Worm (Caenorhabditis elegans) whole organism, late embryonic: ENCODE results near the gene C45H4.18.

Experiments used
- C38D4.7 ChIP-seq: fragments of 200-800 bp; sonication (Bioruptor generic); optimal IDR thresholded peaks from 2 replicates; lab custom pipeline; 2018; ENCODE audit warnings: mild to moderate bottlenecking, missing genetic modification characterization, moderate library complexity, missing compliant biosample characterization
- K02D7.2 ChIP-seq: sonication (generic microtip); optimal IDR thresholded peaks from 2 replicates; lab custom pipeline; 2017; ENCODE audit warnings: mild to moderate bottlenecking, missing genetic modification characterization, missing compliant biosample characterization
- K09A11.1 ChIP-seq: sonication (generic microtip); optimal IDR thresholded peaks from 2 replicates; lab custom pipeline; 2017; ENCODE audit warnings: antibody characterized with exemption, mild to moderate bottlenecking, missing genetic modification characterization, missing compliant biosample characterization; ENCODE audit not compliant: insufficient read depth
- T23F11.4 ChIP-seq: fragments of 200-800 bp; sonication (Bioruptor generic); optimal IDR thresholded peaks from 2 replicates; lab custom pipeline; 2018; ENCODE audit warnings: mild to moderate bottlenecking, missing genetic modification characterization, missing compliant biosample characterization
- Y22D7AL.16 ChIP-seq: sonication (generic microtip); optimal IDR thresholded peaks from 2 replicates; lab custom pipeline; 2016; ENCODE audit warnings: missing genetic modification characterization, missing compliant biosample characterization
- ahr-1 ChIP-seq: sonication (generic microtip); optimal IDR thresholded peaks from 2 replicates; lab custom pipeline; 2016; ENCODE audit warnings: missing genetic modification characterization, missing compliant biosample characterization
- ama-1 ChIP-seq: fragments of 150-350 bp; optimal IDR thresholded peaks from 2 replicates; lab custom pipeline; 2014
- ceh-14 ChIP-seq: sonication (generic microtip); optimal IDR thresholded peaks from 2 replicates; lab custom pipeline; 2016; ENCODE audit warnings: missing genotype, missing genetic modification characterization, missing compliant biosample characterization
- ceh-24 ChIP-seq: sonication (generic microtip); optimal IDR thresholded peaks from 2 replicates; lab custom pipeline; 2016; ENCODE audit warnings: mild to moderate bottlenecking, missing genetic modification characterization, missing compliant biosample characterization
- ceh-31 ChIP-seq: sonication (generic microtip); optimal IDR thresholded peaks from 2 replicates; lab custom pipeline; 2016; ENCODE audit warnings: missing genetic modification characterization, missing compliant biosample characterization
- ceh-34 ChIP-seq: sonication (generic microtip); optimal IDR thresholded peaks from 2 replicates; lab custom pipeline; 2016; ENCODE audit warnings: mild to moderate bottlenecking, missing genetic modification characterization, missing compliant biosample characterization
- ceh-48 ChIP-seq: sonication (generic microtip); optimal IDR thresholded peaks from 2 replicates; lab custom pipeline; 2016; ENCODE audit warnings: missing genetic modification characterization, inconsistent platforms, missing compliant biosample characterization
- ceh-6 ChIP-seq: fragments of 200-800 bp; sonication (Bioruptor generic); optimal IDR thresholded peaks from 2 replicates; lab custom pipeline; 2018; ENCODE audit warnings: mild to moderate bottlenecking, missing genetic modification characterization, missing compliant biosample characterization
- ceh-9 ChIP-seq: sonication (generic microtip); optimal IDR thresholded peaks from 2 replicates; lab custom pipeline; 2016; ENCODE audit warnings: mild to moderate bottlenecking, missing genetic modification characterization, inconsistent platforms, missing compliant biosample characterization
- dmd-4 ChIP-seq: sonication (generic microtip); optimal IDR thresholded peaks from 2 replicates; lab custom pipeline; 2016; ENCODE audit warnings: borderline replicate concordance, missing genetic modification characterization, missing compliant biosample characterization
- dve-1 ChIP-seq: sonication (generic microtip); optimal IDR thresholded peaks from 2 replicates; lab custom pipeline; 2017; ENCODE audit warnings: antibody characterized with exemption, mild to moderate bottlenecking, missing genetic modification characterization, missing compliant biosample characterization
- elt-4 ChIP-seq: sonication (generic microtip); optimal IDR thresholded peaks from 2 replicates; lab custom pipeline; 2016; ENCODE audit warnings: missing genetic modification characterization, missing compliant biosample characterization
- fkh-10 ChIP-seq: fragments of 150-350 bp; optimal IDR thresholded peaks from 2 replicates; lab custom pipeline; 2014; ENCODE audit warnings: missing biosample characterization, missing genetic modification reagents, missing genetic modification characterization
- fkh-6 ChIP-seq: sonication (generic microtip); optimal IDR thresholded peaks from 2 replicates; lab custom pipeline; 2016; ENCODE audit warnings: missing genetic modification characterization, missing compliant biosample characterization
- hlh-13 ChIP-seq: fragments of 200-800 bp; sonication (Bioruptor generic); optimal IDR thresholded peaks from 2 replicates; lab custom pipeline; 2018; ENCODE audit warnings: mild to moderate bottlenecking, missing genetic modification characterization, missing compliant biosample characterization
- hlh-8 ChIP-seq: sonication (generic microtip); optimal IDR thresholded peaks from 2 replicates; lab custom pipeline; 2016; ENCODE audit warnings: missing genotype, missing genetic modification characterization, missing compliant biosample characterization
- madf-2 ChIP-seq: sonication (generic microtip); optimal IDR thresholded peaks from 2 replicates; lab custom pipeline; 2017; ENCODE audit warnings: missing genetic modification characterization, missing compliant biosample characterization
- nfya-1 ChIP-seq: sonication (generic microtip); optimal IDR thresholded peaks from 2 replicates; lab custom pipeline; 2017; ENCODE audit warnings: missing genetic modification characterization, mild to moderate bottlenecking, missing compliant biosample characterization, antibody characterized with exemption, moderate library complexity
- nhr-11 ChIP-seq: fragments of 150-350 bp; optimal IDR thresholded peaks from 2 replicates; lab custom pipeline; 2014; ENCODE audit warnings: missing biosample characterization, missing genetic modification characterization
- nhr-232 ChIP-seq: sonication (generic microtip); optimal IDR thresholded peaks from 2 replicates; lab custom pipeline; 2016; ENCODE audit warnings: missing genetic modification characterization, missing compliant biosample characterization
- npax-4 ChIP-seq: sonication (generic microtip); optimal IDR thresholded peaks from 2 replicates; lab custom pipeline; 2016; ENCODE audit warnings: missing genetic modification characterization, missing compliant biosample characterization
- pha-4 ChIP-seq: fragments of 150-350 bp; optimal IDR thresholded peaks from 2 replicates; lab custom pipeline; 2018; ENCODE audit warnings: missing biosample characterization, missing genetic modification reagents, missing genetic modification characterization
- pqm-1 ChIP-seq: sonication (generic microtip); optimal IDR thresholded peaks from 2 replicates; lab custom pipeline; 2016; ENCODE audit warnings: missing genetic modification characterization, missing compliant biosample characterization
- pros-1 ChIP-seq: fragments of 150-350 bp; optimal IDR thresholded peaks from 2 replicates; lab custom pipeline; 2014; ENCODE audit warnings: missing biosample characterization, missing genetic modification reagents, missing genetic modification characterization
- sox-2 ChIP-seq: fragments of 200-800 bp; sonication (Bioruptor generic); IDR thresholded peaks from 2 replicates; pipeline ENCODE4 v1.3.6; 2022; ENCODE audit warnings: missing genetic modification reagents, missing genetic modification characterization, missing compliant biosample characterization
- sox-4 ChIP-seq: sonication (generic microtip); optimal IDR thresholded peaks from 2 replicates; lab custom pipeline; 2017; ENCODE audit warnings: mild to moderate bottlenecking, missing genetic modification characterization, inconsistent platforms, missing compliant biosample characterization
- syd-9 ChIP-seq: sonication (generic microtip); optimal IDR thresholded peaks from 2 replicates; lab custom pipeline; 2016; ENCODE audit warnings: mild to moderate bottlenecking, missing genetic modification characterization, moderate library complexity, missing compliant biosample characterization
- tbx-2 ChIP-seq: sonication (generic microtip); optimal IDR thresholded peaks from 2 replicates; lab custom pipeline; 2016; ENCODE audit warnings: missing genetic modification characterization, missing compliant biosample characterization
- tbx-7 ChIP-seq: sonication (generic microtip); optimal IDR thresholded peaks from 2 replicates; lab custom pipeline; 2016; ENCODE audit warnings: missing genotype, missing genetic modification characterization, missing compliant biosample characterization
- ttx-3 ChIP-seq: sonication (generic microtip); optimal IDR thresholded peaks from 2 replicates; lab custom pipeline; 2016; ENCODE audit warnings: missing genetic modification reagents, missing genetic modification characterization, missing compliant biosample characterization
- unc-3 ChIP-seq, 2 experiments: fragments of 200-800 bp in 1 of 2; sonication (Bioruptor generic) in 1 of 2; sonication (generic microtip) in 1 of 2; conservative IDR thresholded peaks in 1 of 2; optimal IDR thresholded peaks in 1 of 2; 2 replicates each; pipeline versions ENCODE4 v1.3.6 to Lab custom; 2016 to 2022; ENCODE audit warnings: missing compliant biosample characterization in 2 of 2, missing genetic modification characterization in 2 of 2, missing genetic modification reagents in 1 of 2
- unc-42 ChIP-seq: sonication (generic microtip); optimal IDR thresholded peaks from 2 replicates; lab custom pipeline; 2016; ENCODE audit warnings: missing genotype, missing genetic modification characterization, missing compliant biosample characterization
- unc-86 ChIP-seq: sonication (generic microtip); optimal IDR thresholded peaks from 2 replicates; lab custom pipeline; 2016; ENCODE audit warnings: missing genetic modification characterization, missing compliant biosample characterization

C45H4.18 gene

DNA sequence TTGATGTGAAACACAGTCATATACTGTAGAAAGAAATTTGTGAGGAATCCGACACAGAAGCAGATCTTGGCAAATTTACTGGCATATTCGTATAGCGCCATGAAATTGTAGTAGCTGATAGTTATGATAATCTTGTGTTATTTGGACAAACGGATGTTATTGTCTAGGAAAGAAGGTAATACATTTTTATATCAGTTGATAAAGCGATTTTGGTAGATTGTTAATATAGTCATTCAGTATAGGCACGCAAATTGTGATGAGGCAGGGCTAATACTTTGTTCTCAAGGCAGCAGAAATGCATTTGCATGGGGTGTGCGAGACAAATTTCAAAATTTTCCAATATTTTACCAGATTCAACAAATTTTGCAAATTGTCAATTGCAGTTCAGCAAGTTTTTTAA lies 29.3 kb upstream of the C45H4.18 start, which contains the start of gene str-52:
Gene str-52, minus strand, starts transcription at position 101 of the 400 bp plus-strand sequence.
- TF ChIP-seq dve-1 (tag; lab: Kevin White, UChicago), result no peak
- no peak for TF ChIP-seq unc-42 (tag; lab: Kevin White, UChicago)
- no peak for TF ChIP-seq ceh-24 (tag; lab: Kevin White, UChicago)
- no peak for TF ChIP-seq unc-86 (tag; lab: Kevin White, UChicago)
- TF ChIP-seq ama-1 (lab: Kevin White, UChicago), result no peak
- no peak for TF ChIP-seq nfya-1
- no peak for TF ChIP-seq pqm-1 (tag; lab: Kevin White, UChicago)
- TF ChIP-seq dmd-4 (tag; lab: Kevin White, UChicago), result no peak

DNA sequence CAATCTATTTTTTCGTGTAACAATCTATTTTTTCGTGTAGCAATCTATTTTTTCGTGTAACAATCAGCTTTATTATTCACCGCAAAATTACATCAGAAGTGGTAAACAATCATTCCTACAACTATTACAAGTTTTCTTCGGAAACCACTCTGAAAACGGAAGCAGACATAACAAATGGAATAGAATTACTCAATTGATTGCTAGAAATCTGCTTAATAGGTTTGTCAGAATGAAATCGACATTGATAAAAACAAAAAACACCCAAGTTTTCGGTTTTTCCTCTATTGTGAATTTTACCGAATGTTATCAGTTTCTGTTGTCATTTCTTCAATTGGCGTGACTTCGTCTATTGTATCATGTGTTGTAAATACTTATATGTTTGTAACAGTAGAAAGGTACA lies 28.5 kb upstream of the C45H4.18 start, which contains the start of gene srbc-20:
Gene srbc-20, plus strand, starts transcription at position 301 of the 400 bp plus-strand sequence.
- TF ChIP-seq fkh-6 (tag; lab: Kevin White, UChicago), result no peak
- no peak for TF ChIP-seq elt-4 (tag; lab: Kevin White, UChicago)
- no peak for TF ChIP-seq ttx-3 (tag; lab: Kevin White, UChicago)
- TF ChIP-seq ceh-31, result no peak
- no peak for TF ChIP-seq madf-2 (tag; lab: Kevin White, UChicago)
- no peak for TF ChIP-seq ceh-6 (GFP tag; lab: Kevin White, UChicago)
- TF ChIP-seq K09A11.1 (tag; lab: Kevin White, UChicago), result no peak
- no peak for TF ChIP-seq syd-9 (tag; lab: Kevin White, UChicago)
- TF ChIP-seq ceh-9 (tag; lab: Kevin White, UChicago), result no peak
- no peak for TF ChIP-seq nfya-1
- no peak for TF ChIP-seq ceh-24 (tag; lab: Kevin White, UChicago)
- TF ChIP-seq tbx-7 (tag; lab: Kevin White, UChicago), result no peak
- no peak for TF ChIP-seq npax-4
- no peak for TF ChIP-seq C38D4.7 (GFP tag; lab: Kevin White, UChicago)
- TF ChIP-seq hlh-13 (GFP tag; lab: Kevin White, UChicago), result no peak
- TF ChIP-seq ahr-1 (tag; lab: Kevin White, UChicago), result no peak
- no peak for TF ChIP-seq tbx-2
- no peak for TF ChIP-seq nhr-232 (tag; lab: Kevin White, UChicago)
- TF ChIP-seq pha-4, result no peak

DNA sequence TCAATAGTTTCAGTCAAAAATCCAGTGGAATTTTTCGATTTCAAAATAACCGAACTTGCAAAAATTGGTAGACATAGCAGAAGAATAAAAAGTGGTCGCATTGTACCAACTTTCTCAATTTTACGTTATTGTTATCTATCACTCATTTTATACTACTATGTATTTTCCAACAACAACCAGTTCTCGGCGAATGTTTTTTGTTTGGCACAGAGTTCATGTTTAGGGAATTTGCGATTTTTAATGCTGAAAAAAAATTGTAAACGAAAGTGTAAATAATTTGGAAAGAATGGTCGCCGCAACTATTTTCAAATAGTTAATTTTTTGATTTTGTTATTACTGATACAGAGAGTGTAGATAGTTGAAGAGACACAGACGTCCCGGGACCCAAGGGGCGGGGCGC lies 25.9 kb upstream of the C45H4.18 start, which contains the start of gene C45H4.21:
Gene C45H4.21, minus strand, starts transcription at position 101 of the 400 bp plus-strand sequence.
- TF ChIP-seq K02D7.2 (tag; lab: Kevin White, UChicago) (no peak), pros-1 (tag; lab: Kevin White, UChicago) (no peak), sox-2 (GFP tag; lab: Robert Waterston, UW) (no peak), nhr-11 (no peak), madf-2 (tag; lab: Kevin White, UChicago) (no peak), ttx-3 (tag; lab: Kevin White, UChicago) (no peak), ceh-34 (tag; lab: Kevin White, UChicago) (no peak), fkh-6 (tag; lab: Kevin White, UChicago) (no peak)

DNA sequence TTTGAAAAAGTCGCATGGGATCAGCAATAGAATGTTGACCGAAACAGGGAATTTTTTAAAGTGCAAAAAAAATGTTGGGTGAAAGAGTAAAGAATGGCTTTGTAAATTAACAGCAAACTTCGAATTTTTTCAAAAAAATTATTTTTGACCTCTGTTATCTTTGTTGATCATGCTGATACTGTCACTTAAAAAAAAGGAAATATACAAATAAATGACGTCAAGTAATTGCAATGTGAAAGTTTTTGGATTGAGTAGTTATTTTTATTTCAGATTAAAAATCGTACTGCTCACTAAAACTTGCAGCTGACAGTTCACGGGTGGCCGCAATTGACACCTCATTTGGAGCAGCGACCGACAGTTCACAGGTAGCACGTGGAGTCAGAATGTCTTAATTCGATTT lies 24.5 kb upstream of the C45H4.18 start, which contains the start of gene C45H4.13:
Gene C45H4.13, minus strand, starts transcription at position 101 of the 400 bp plus-strand sequence.
- TF ChIP-seq T23F11.4 (GFP tag; lab: Kevin White, UChicago), result no peak
- no peak for TF ChIP-seq unc-42 (tag; lab: Kevin White, UChicago)
- TF ChIP-seq Y22D7AL.16 (tag; lab: Kevin White, UChicago), result no peak

DNA sequence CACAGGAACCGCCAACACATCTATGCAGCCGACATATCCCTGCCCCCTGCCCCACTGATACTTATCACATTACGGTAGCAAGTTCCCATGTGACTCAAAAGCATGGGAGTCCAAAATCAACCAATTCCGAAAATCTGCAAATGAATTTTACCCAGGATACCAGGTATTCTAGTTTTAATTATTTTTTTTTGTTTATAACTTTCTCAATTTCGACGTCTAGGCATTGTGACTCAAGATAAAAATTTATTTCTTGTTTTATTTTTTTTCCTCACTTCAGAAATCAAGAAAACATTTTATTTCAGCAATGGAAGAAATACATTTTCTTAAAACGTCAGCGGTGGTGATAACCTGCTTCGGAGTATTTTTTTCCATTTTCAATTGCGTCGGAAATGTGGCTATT lies 23.9 kb upstream of the C45H4.18 start, which contains the start of gene srbc-24:
Gene srbc-24, plus strand, starts transcription at position 301 of the 400 bp plus-strand sequence.
- TF ChIP-seq dmd-4 (tag; lab: Kevin White, UChicago), result no peak
- no peak for TF ChIP-seq unc-3 (GFP tag; conservative IDR thresholded peaks at IDR 0.05; lab: Robert Waterston, UW)
- no peak for TF ChIP-seq unc-3 (tag; optimal IDR thresholded peaks at IDR 0.05; lab: Kevin White, UChicago)
- no peak for TF ChIP-seq elt-4 (tag; lab: Kevin White, UChicago)
- TF ChIP-seq ceh-6 (GFP tag; lab: Kevin White, UChicago), result no peak
- TF ChIP-seq fkh-10, result no peak
- no peak for TF ChIP-seq ama-1 (lab: Kevin White, UChicago)
- no peak for TF ChIP-seq hlh-8 (tag; lab: Kevin White, UChicago)
- no peak for TF ChIP-seq ceh-48 (tag; lab: Kevin White, UChicago)
- TF ChIP-seq ceh-14 (tag; lab: Kevin White, UChicago), result no peak
- TF ChIP-seq dve-1 (tag; lab: Kevin White, UChicago), result no peak
- TF ChIP-seq sox-4, result no peak
